Worm (Caenorhabditis elegans) whole organism, midembryonic: ENCODE results near the gene F58E2.4.

ENCODE experiments used
- T22C8.4 ChIP-seq: fragments of 200-800 bp; sonication (Bioruptor generic); IDR thresholded peaks from 2 replicates; pipeline ENCODE4 v1.3.6; 2022; ENCODE audit warnings: missing genetic modification characterization, missing compliant biosample characterization
- cog-1 ChIP-seq: sonication (generic microtip); optimal IDR thresholded peaks from 2 replicates; lab custom pipeline; 2016; ENCODE audit warnings: missing genetic modification characterization, missing compliant biosample characterization
- flt-1 ChIP-seq: fragments of 200-800 bp; sonication (Bioruptor generic); IDR thresholded peaks from 2 replicates; pipeline ENCODE4 v1.3.6; 2022; ENCODE audit warnings: missing genetic modification characterization, missing compliant biosample characterization
- klf-2 ChIP-seq: fragments of 200-800 bp; sonication (Bioruptor generic); conservative IDR thresholded peaks from 2 replicates; pipeline ENCODE4 v1.3.6; 2022; ENCODE audit warnings: missing genetic modification reagents, missing genetic modification characterization, missing compliant biosample characterization
- med-1 ChIP-seq: sonication (generic microtip); optimal IDR thresholded peaks from 2 replicates; lab custom pipeline; 2017; ENCODE audit warnings: missing genetic modification characterization, mild to moderate bottlenecking, missing compliant biosample characterization, antibody characterized with exemption, missing genetic modification reagents; ENCODE audit not compliant: insufficient read depth
- ref-1 ChIP-seq: fragments of 200-800 bp; sonication (Bioruptor generic); conservative IDR thresholded peaks from 2 replicates; pipeline ENCODE4 v1.3.6; 2022; ENCODE audit warnings: missing genetic modification reagents, missing genetic modification characterization, missing compliant biosample characterization
- tab-1 ChIP-seq: fragments of 200-800 bp; sonication (Bioruptor generic); IDR thresholded peaks from 2 replicates; pipeline ENCODE4 v1.3.6; 2022; ENCODE audit warnings: missing genetic modification characterization, missing compliant biosample characterization
- ztf-23 ChIP-seq: fragments of 200-800 bp; sonication (Bioruptor generic); IDR thresholded peaks from 2 replicates; pipeline ENCODE4 v1.3.6; 2022; ENCODE audit warnings: missing genetic modification reagents, missing genetic modification characterization, missing compliant biosample characterization
- ztf-29 ChIP-seq: fragments of 200-800 bp; sonication (Bioruptor generic); IDR thresholded peaks from 2 replicates; pipeline ENCODE4 v1.3.6; 2022; ENCODE audit warnings: missing genetic modification reagents, missing genetic modification characterization, missing compliant biosample characterization

- TF ChIP-seq klf-2 (GFP tag; lab: Robert Waterston, UW) (no peak), ztf-29 (no peak), cog-1 (no peak), tab-1 (GFP tag; lab: Robert Waterston, UW) (no peak), flt-1 (GFP tag; lab: Robert Waterston, UW) (peak; percentile 28; the same call in 1 of the 2 replicates), ref-1 (GFP tag; lab: Robert Waterston, UW) (0 out of 2 replicates have a peak, but pooled peaks have one; percentile 19), med-1 (GFP tag; lab: Kevin White, UChicago) (no peak), T22C8.4 (no peak), ztf-23 (GFP tag; lab: Robert Waterston, UW) (no peak)
Observed at ce11 chrIV:3505940-3506339, 42.8 kb downstream of the F58E2.4 start.
